Worm (Caenorhabditis elegans): ENCODE results near the gene F58F6.5.

The F58F6.5 gene

ce11 chrIV:1390102-1390501, 46.6 kb downstream of the F58F6.5 start:
- no peak for TF ChIP-seq F23B12.7 (tag; optimal IDR thresholded peaks at IDR 0.05; ENCODE audit: insufficient read depth)
- TF ChIP-seq B0261.1 (tag; optimal IDR thresholded peaks at IDR 0.05): peak; percentile 47
- TF ChIP-seq tbp1 (GFP tag; optimal IDR thresholded peaks at IDR 0.05): peak; percentile 80
- no peak for TF ChIP-seq madf-10 (tag; optimal IDR thresholded peaks at IDR 0.05)
- no peak for TF ChIP-seq egrh-3 (GFP tag; IDR thresholded peaks at IDR 0.05)
- peak; percentile 38; the same call in 1 of the 2 replicates for TF ChIP-seq lin-26 (GFP tag; IDR thresholded peaks at IDR 0.05)
- TF ChIP-seq unc-130 (GFP tag; optimal IDR thresholded peaks at IDR 0.05): no peak
- TF ChIP-seq rpc-1 (optimal IDR thresholded peaks at IDR 0.05): peak; percentile 40
- TF ChIP-seq rpc-1 (tag; optimal IDR thresholded peaks at IDR 0.05): peak; percentile 70
- no peak for TF ChIP-seq unc-62 (GFP tag; optimal IDR thresholded peaks at IDR 0.05)

ce11 chrIV:1391446-1391845, 48.0 kb downstream of the F58F6.5 start:
- TF ChIP-seq rpc-1 (optimal IDR thresholded peaks at IDR 0.05): no peak
- peak; percentile 51 for TF ChIP-seq rpc-1 (tag; optimal IDR thresholded peaks at IDR 0.05)
- TF ChIP-seq tbp1 (GFP tag; optimal IDR thresholded peaks at IDR 0.05): peak; percentile 50
- no peak for TF ChIP-seq cebp-2 (GFP tag; IDR thresholded peaks at IDR 0.05)
- no peak for TF ChIP-seq nhr-120 (GFP tag; IDR thresholded peaks at IDR 0.05)

- peak; percentile 27 for TF ChIP-seq rpc-1 (optimal IDR thresholded peaks at IDR 0.05)
- peak; percentile 68 for TF ChIP-seq rpc-1 (tag; optimal IDR thresholded peaks at IDR 0.05)
- peak; percentile 42 for TF ChIP-seq B0261.1 (tag; optimal IDR thresholded peaks at IDR 0.05)
- TF ChIP-seq K12H6.12 (tag; optimal IDR thresholded peaks at IDR 0.05): no peak
- peak; percentile 80 for TF ChIP-seq tbp1 (GFP tag; optimal IDR thresholded peaks at IDR 0.05)
Measured at ce11 chrIV:1394077-1394476, 50.6 kb downstream of the F58F6.5 start.

Data from whole organism, young adult.